Worm (Caenorhabditis elegans): ENCODE data around the gene R53.5.

The R53.5 gene

DNA sequence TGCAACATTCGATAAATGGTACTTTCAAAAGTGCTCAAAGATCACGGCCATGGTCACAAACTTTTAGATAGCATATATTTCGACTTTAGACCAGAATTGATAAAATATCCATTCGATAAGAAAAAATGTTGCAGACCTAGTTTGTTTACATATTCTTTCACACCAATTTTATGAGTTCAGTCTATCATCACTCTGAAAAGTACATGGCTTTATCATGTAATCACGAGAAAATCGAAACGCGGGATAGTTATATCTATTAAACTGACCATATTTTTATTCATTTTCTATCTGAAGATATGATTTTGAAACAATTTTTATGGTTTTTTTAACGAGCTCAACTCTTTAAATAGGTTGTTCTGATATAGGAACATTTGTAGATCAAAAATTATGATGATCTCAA is 38.8 kb downstream of the R53.5 start, which contains the start of gene pho-11:
TSS of gene pho-11 (plus strand) at position 374 of the 400 bp plus-strand sequence.
- TF ChIP-seq unc-62 (GFP tag; optimal IDR thresholded peaks at IDR 0.05) = no peak
- TF ChIP-seq nhr-237 (tag; optimal IDR thresholded peaks at IDR 0.05) = no peak
- TF ChIP-seq mls-2 (tag; optimal IDR thresholded peaks at IDR 0.05) = no peak
- TF ChIP-seq nhr-2 (tag; optimal IDR thresholded peaks at IDR 0.05) = no peak
- TF ChIP-seq blmp-1 (tag; optimal IDR thresholded peaks at IDR 0.05) = no peak
- TF ChIP-seq cnd-1 (tag; optimal IDR thresholded peaks at IDR 0.05) = no peak
- TF ChIP-seq elt-1 (tag; optimal IDR thresholded peaks at IDR 0.05; ENCODE audit: borderline replicate concordance, insufficient read depth) = no peak

DNA sequence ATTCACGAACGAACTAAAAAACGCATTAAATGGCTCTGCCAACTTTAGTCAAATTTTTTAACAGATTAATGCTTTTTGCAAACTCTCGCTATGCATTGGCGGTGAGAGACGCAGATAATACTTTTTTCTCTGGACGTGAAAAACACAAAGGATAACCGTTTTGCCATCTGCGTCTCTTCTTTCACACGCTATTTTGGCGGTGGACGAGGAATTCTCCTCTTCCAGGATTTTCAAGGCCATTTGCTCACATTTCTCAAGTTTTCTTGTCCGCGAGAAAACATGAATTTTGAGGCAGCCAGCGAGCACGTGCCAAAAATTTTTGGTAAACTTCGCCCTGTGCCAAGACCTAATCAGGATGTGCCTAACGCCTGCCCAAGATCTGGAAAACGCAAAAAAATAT is 39.3 kb downstream of the R53.5 start:
- TF ChIP-seq unc-62 (GFP tag; optimal IDR thresholded peaks at IDR 0.05) = no peak
- no peak for TF ChIP-seq flh-1 (GFP tag; optimal IDR thresholded peaks at IDR 0.05)
- no peak for TF ChIP-seq zip-8 (tag; optimal IDR thresholded peaks at IDR 0.05)
- no peak for TF ChIP-seq nhr-12 (tag; optimal IDR thresholded peaks at IDR 0.05)
- no peak for TF ChIP-seq bed-3 (GFP tag; optimal IDR thresholded peaks at IDR 0.05)
- no peak for TF ChIP-seq lsy-2 (tag; optimal IDR thresholded peaks at IDR 0.05)
- TF ChIP-seq nhr-76 (tag; optimal IDR thresholded peaks at IDR 0.05) = no peak
- no peak for TF ChIP-seq M03D4.4 (tag; optimal IDR thresholded peaks at IDR 0.05)
- no peak for TF ChIP-seq ceh-39 (tag; optimal IDR thresholded peaks at IDR 0.05)
- TF ChIP-seq mep-1 (tag; optimal IDR thresholded peaks at IDR 0.05) = no peak

DNA sequence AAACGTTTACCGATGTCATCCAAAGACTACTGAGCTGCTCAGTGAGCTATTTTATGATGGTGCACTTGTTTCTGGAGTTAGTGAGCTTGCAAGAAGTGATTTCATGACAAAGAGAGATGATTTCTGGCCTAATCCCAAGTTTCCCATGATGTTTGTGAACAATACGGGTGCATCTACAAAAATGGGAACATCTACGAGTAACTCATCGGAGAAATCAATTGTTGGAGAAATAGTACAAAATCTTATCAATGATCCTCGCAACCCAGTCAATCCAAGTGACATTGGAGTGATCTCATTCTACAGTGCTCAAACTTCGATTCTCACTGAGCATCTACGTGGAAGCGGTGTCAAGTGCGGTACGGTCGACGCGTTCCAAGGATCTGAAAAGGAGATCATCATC is 41.8 kb downstream of the R53.5 start:
- no peak for TF ChIP-seq ces-1 (GFP tag; optimal IDR thresholded peaks at IDR 0.05)
- TF ChIP-seq zip-8 (tag; optimal IDR thresholded peaks at IDR 0.05) = no peak
- no peak for TF ChIP-seq sem-2 (GFP tag; optimal IDR thresholded peaks at IDR 0.05)

DNA sequence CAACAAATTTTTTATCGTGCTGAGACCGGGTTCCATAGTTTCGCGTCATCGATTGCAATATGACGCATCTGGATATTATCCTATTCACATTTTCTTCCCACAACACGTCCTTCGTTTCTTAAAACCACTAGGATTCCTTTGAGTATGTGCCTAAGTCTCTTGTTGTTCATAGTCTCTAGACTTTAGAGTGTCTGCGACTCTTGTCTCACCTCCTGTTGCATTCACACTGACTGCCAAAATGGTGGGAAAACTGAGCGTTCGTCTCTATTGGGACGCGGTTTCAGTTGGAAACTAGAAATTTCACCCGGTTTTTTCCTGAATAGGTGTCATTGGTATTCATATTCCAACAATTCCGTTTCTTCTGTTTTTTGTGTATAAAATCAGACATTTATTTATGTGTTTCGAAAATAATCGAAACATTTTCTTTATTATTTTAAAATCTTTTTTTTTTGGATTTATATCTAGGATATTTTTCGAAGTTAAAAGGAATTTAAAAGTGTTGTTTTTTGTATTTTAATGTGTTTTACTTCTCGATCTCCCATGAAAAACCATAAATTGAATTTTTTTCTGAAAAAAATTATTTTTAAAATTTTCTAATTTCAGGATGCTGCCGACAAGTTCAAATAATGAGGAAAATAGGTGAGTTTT is 48.5 kb downstream of the R53.5 start, which contains the start of gene C05C10.2:
TSS of gene C05C10.2 (plus strand) at position 598 of the 648 bp plus-strand sequence.
- TF ChIP-seq ham-2 (GFP tag; optimal IDR thresholded peaks at IDR 0.05) (no peak), flh-1 (GFP tag; optimal IDR thresholded peaks at IDR 0.05) (no peak), snpc-4 (tag; optimal IDR thresholded peaks at IDR 0.05) (no peak), lin-13 (tag; optimal IDR thresholded peaks at IDR 0.05) (no peak), ces-1 (GFP tag; optimal IDR thresholded peaks at IDR 0.05) (no peak), elt-1 (tag; optimal IDR thresholded peaks at IDR 0.05; ENCODE audit: borderline replicate concordance, insufficient read depth) (no peak), nhr-237 (tag; optimal IDR thresholded peaks at IDR 0.05) (no peak), unc-62 (GFP tag; optimal IDR thresholded peaks at IDR 0.05) (no peak), elt-3 (tag; optimal IDR thresholded peaks at IDR 0.05) (no peak), nhr-12 (tag; optimal IDR thresholded peaks at IDR 0.05) (no peak), lin-32 (GFP tag; optimal IDR thresholded peaks at IDR 0.05) (no peak), ztf-11 (tag; optimal IDR thresholded peaks at IDR 0.05) (no peak), mep-1 (tag; optimal IDR thresholded peaks at IDR 0.05) (no peak), nhr-28 (tag; optimal IDR thresholded peaks at IDR 0.05) (no peak), bed-3 (GFP tag; optimal IDR thresholded peaks at IDR 0.05) (no peak)

DNA sequence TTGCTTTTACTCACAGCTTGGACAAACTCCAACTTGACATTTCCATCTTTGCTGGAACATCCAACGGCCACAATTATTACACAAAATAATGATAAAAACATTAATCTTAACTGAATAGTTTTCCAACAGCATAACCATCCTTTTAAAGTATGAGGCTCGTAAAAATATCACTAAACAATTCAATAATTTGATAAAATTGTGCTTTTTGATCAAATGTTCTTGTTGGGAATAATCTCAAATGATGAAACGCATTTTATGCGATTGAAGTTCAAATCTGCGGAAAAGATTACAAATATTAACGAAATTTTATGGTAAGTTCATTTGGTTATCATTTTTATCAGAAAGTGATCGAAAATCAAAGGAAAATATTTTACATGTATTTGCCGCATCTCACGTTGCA is 49.8 kb downstream of the R53.5 start, which contains the start of gene pho-10:
TSS of gene pho-10 (minus strand) at position 101 of the 400 bp plus-strand sequence.
- TF ChIP-seq ces-1 (GFP tag; optimal IDR thresholded peaks at IDR 0.05) (no peak), drap-1 (GFP tag; optimal IDR thresholded peaks at IDR 0.05) (no peak), unc-62 (GFP tag; optimal IDR thresholded peaks at IDR 0.05) (no peak), nhr-237 (tag; optimal IDR thresholded peaks at IDR 0.05) (no peak), tbx-8 (GFP tag; optimal IDR thresholded peaks at IDR 0.05) (no peak), cnd-1 (tag; optimal IDR thresholded peaks at IDR 0.05) (no peak), sptf-1 (tag; optimal IDR thresholded peaks at IDR 0.05) (no peak), ceh-39 (tag; optimal IDR thresholded peaks at IDR 0.05) (no peak), ztf-11 (tag; optimal IDR thresholded peaks at IDR 0.05) (no peak)

All from whole organism, mixed stage, embryonic.